Worm (Caenorhabditis elegans) whole organism, L4 larva: ENCODE measurements around the gene syx-6.

Experiments used
- D1046.2 ChIP-seq: fragments of 200-800 bp; sonication (Bioruptor generic); IDR thresholded peaks from 2 replicates; pipeline ENCODE4 v1.3.6; 2022; ENCODE audit warnings: missing genetic modification characterization, missing compliant biosample characterization
- F44E2.7 ChIP-seq: fragments of 200-800 bp; sonication (Bioruptor generic); IDR thresholded peaks from 2 replicates; pipeline ENCODE4 v2.1.2; 2022; ENCODE audit warnings: missing genetic modification characterization, missing compliant biosample characterization
- F49E8.2 ChIP-seq: sonication (generic microtip); optimal IDR thresholded peaks from 2 replicates; lab custom pipeline; 2016; ENCODE audit warnings: missing compliant biosample characterization, mild to moderate bottlenecking, missing genetic modification characterization, borderline replicate concordance
- T20F7.1 ChIP-seq: fragments of 200-800 bp; sonication (Bioruptor generic); optimal IDR thresholded peaks from 2 replicates; lab custom pipeline; 2018; ENCODE audit warnings: mild to moderate bottlenecking, missing genetic modification characterization, missing compliant biosample characterization
- T26A8.4 ChIP-seq: fragments of 200-800 bp; sonication (Bioruptor generic); IDR thresholded peaks from 2 replicates; pipeline ENCODE4 v1.3.6; 2022; ENCODE audit warnings: missing genetic modification characterization, missing compliant biosample characterization
- Y48G9A.11 ChIP-seq: fragments of 200-800 bp; sonication (Bioruptor generic); IDR thresholded peaks from 2 replicates; pipeline ENCODE4 v1.3.6; 2022; ENCODE audit warnings: missing genetic modification reagents, missing genetic modification characterization, missing compliant biosample characterization
- Y75B8A.6 ChIP-seq: fragments of 200-800 bp; sonication (Bioruptor generic); IDR thresholded peaks from 2 replicates; pipeline ENCODE4 v1.3.6; 2022; ENCODE audit warnings: missing genetic modification reagents, missing genetic modification characterization, missing compliant biosample characterization
- ZK337.2 ChIP-seq: fragments of 200-800 bp; sonication (Bioruptor generic); IDR thresholded peaks from 2 replicates; pipeline ENCODE4 v1.3.6; 2022; ENCODE audit warnings: missing genetic modification reagents, missing genetic modification characterization, missing compliant biosample characterization
- aha-1 ChIP-seq: fragments of 150-350 bp; peaks from one replicate; lab custom pipeline; 2014; ENCODE audit warnings: missing biosample characterization, missing genetic modification characterization
- arid-1 ChIP-seq: fragments of 200-800 bp; sonication (Bioruptor generic); conservative IDR thresholded peaks from 2 replicates; pipeline ENCODE4 v1.3.6; 2022; ENCODE audit warnings: missing genetic modification reagents, missing genetic modification characterization, missing compliant biosample characterization
- ceh-32 ChIP-seq: sonication (generic microtip); optimal IDR thresholded peaks from 2 replicates; lab custom pipeline; 2016; ENCODE audit warnings: mild to moderate bottlenecking, missing genetic modification characterization, missing compliant biosample characterization; ENCODE audit not compliant: poor library complexity
- daf-16 ChIP-seq, 3 experiments: sonication (generic microtip); optimal IDR thresholded peaks; 2 replicates each; lab custom pipeline; 2016 to 2017; ENCODE audit warnings: missing genetic modification characterization in 3 of 3, missing genetic modification reagents in 3 of 3, mild to moderate bottlenecking in 2 of 3, missing compliant biosample characterization in 2 of 3, missing biosample characterization in 1 of 3, moderate library complexity in 1 of 3
- daf-19 ChIP-seq: fragments of 200-800 bp; sonication (Bioruptor generic); conservative IDR thresholded peaks from 2 replicates; pipeline ENCODE4 v1.3.6; 2022; ENCODE audit warnings: missing genetic modification characterization, missing compliant biosample characterization
- dmd-8 ChIP-seq: fragments of 200-800 bp; sonication (Bioruptor generic); IDR thresholded peaks from 2 replicates; pipeline ENCODE4 v1.3.6; 2022; ENCODE audit warnings: missing genetic modification characterization, missing compliant biosample characterization
- dmd-9 ChIP-seq: fragments of 200-800 bp; sonication (Bioruptor generic); IDR thresholded peaks from 2 replicates; pipeline ENCODE4 v1.3.6; 2022; ENCODE audit warnings: missing genetic modification reagents, missing genetic modification characterization, missing compliant biosample characterization
- dpl-1 ChIP-seq: fragments of 150-350 bp; optimal IDR thresholded peaks from 2 replicates; lab custom pipeline; 2014; ENCODE audit warnings: missing biosample characterization, missing genetic modification reagents, missing genetic modification characterization
- egl-27 ChIP-seq: sonication (generic microtip); optimal IDR thresholded peaks from 3 replicates; lab custom pipeline; 2017; ENCODE audit warnings: missing biosample characterization, missing genetic modification reagents, missing genetic modification characterization
- egl-43 ChIP-seq: fragments of 200-800 bp; sonication (Bioruptor generic); IDR thresholded peaks from 2 replicates; pipeline ENCODE4 v1.3.6; 2022; ENCODE audit warnings: missing genetic modification reagents, missing genetic modification characterization, missing compliant biosample characterization
- fos-1 ChIP-seq: fragments of 150-350 bp; optimal IDR thresholded peaks from 2 replicates; lab custom pipeline; 2014; ENCODE audit warnings: missing biosample characterization, missing genetic modification characterization
- lim-7 ChIP-seq: fragments of 200-800 bp; sonication (Bioruptor generic); IDR thresholded peaks from 2 replicates; pipeline ENCODE4 v1.3.6; 2022; ENCODE audit warnings: missing genetic modification characterization, missing compliant biosample characterization
- lin-1 ChIP-seq: fragments of 200-800 bp; sonication (Bioruptor generic); IDR thresholded peaks from 2 replicates; pipeline ENCODE4 v1.3.6; 2022; ENCODE audit warnings: missing genetic modification reagents, missing genetic modification characterization, missing compliant biosample characterization
- lin-13 ChIP-seq: fragments of 150-350 bp; optimal IDR thresholded peaks from 2 replicates; lab custom pipeline; 2014; ENCODE audit warnings: missing biosample characterization, missing genetic modification reagents, missing genetic modification characterization
- lin-29 ChIP-seq: fragments of 200-800 bp; sonication (Bioruptor generic); IDR thresholded peaks from 2 replicates; pipeline ENCODE4 v1.3.6; 2022; ENCODE audit warnings: missing genetic modification reagents, missing genetic modification characterization, missing compliant biosample characterization
- lin-38 ChIP-seq: fragments of 200-800 bp; sonication (Bioruptor generic); IDR thresholded peaks from 2 replicates; pipeline ENCODE4 v1.3.6; 2022; ENCODE audit warnings: missing genetic modification reagents, missing genetic modification characterization, missing compliant biosample characterization
- lin-39 ChIP-seq: fragments of 150-350 bp; optimal IDR thresholded peaks from 2 replicates; lab custom pipeline; 2014; ENCODE audit warnings: missing biosample characterization, missing genetic modification reagents, missing genetic modification characterization
- madf-9 ChIP-seq: fragments of 200-800 bp; sonication (Bioruptor generic); conservative IDR thresholded peaks from 2 replicates; pipeline ENCODE4 v1.3.6; 2022; ENCODE audit warnings: missing genetic modification reagents, missing genetic modification characterization, missing compliant biosample characterization
- mes-2 ChIP-seq: sonication (generic microtip); optimal IDR thresholded peaks from 2 replicates; lab custom pipeline; 2016; ENCODE audit warnings: missing genotype, mild to moderate bottlenecking, missing genetic modification characterization, missing compliant biosample characterization; ENCODE audit not compliant: poor library complexity, severe bottlenecking
- mxl-2 ChIP-seq: fragments of 200-800 bp; sonication (Bioruptor generic); conservative IDR thresholded peaks from 2 replicates; pipeline ENCODE4 v1.3.6; 2022; ENCODE audit warnings: missing genetic modification reagents, missing genetic modification characterization, missing compliant biosample characterization
- nhr-102 ChIP-seq: sonication (generic microtip); optimal IDR thresholded peaks from 2 replicates; lab custom pipeline; 2016; ENCODE audit warnings: mild to moderate bottlenecking, missing genetic modification characterization, moderate library complexity, missing compliant biosample characterization
- nhr-25 ChIP-seq: sonication (generic microtip); optimal IDR thresholded peaks from 2 replicates; lab custom pipeline; 2017; ENCODE audit warnings: missing genetic modification characterization, mild to moderate bottlenecking, missing compliant biosample characterization, antibody characterized with exemption, moderate library complexity, borderline replicate concordance; ENCODE audit not compliant: insufficient read depth
- nhr-28 ChIP-seq: fragments of 150-350 bp; optimal IDR thresholded peaks from 2 replicates; lab custom pipeline; 2014; ENCODE audit warnings: missing biosample characterization, missing genetic modification characterization
- nhr-48 ChIP-seq: sonication (generic microtip); optimal IDR thresholded peaks from 2 replicates; lab custom pipeline; 2016; ENCODE audit warnings: mild to moderate bottlenecking, missing genetic modification characterization, missing compliant biosample characterization
- pha-4 ChIP-seq, 2 experiments: fragments of 150-350 bp in 1 of 2; fragments of 200-800 bp in 1 of 2; sonication (Bioruptor generic) in 1 of 2; IDR thresholded peaks in 1 of 2; optimal IDR thresholded peaks in 1 of 2; 2 replicates each; pipeline versions ENCODE4 v1.3.6 to Lab custom; 2014 to 2022; ENCODE audit warnings: missing genetic modification characterization in 2 of 2, missing genetic modification reagents in 2 of 2, missing biosample characterization in 1 of 2, missing compliant biosample characterization in 1 of 2
- php-3 ChIP-seq: fragments of 200-800 bp; sonication (Bioruptor generic); IDR thresholded peaks from 2 replicates; pipeline ENCODE4 v1.3.6; 2022; ENCODE audit warnings: missing genetic modification reagents, missing genetic modification characterization, missing compliant biosample characterization
- pqm-1 ChIP-seq: sonication (generic microtip); optimal IDR thresholded peaks from 2 replicates; lab custom pipeline; 2017; ENCODE audit warnings: missing biosample characterization, missing genetic modification characterization
- rbr-2 ChIP-seq: sonication (generic microtip); optimal IDR thresholded peaks from 2 replicates; lab custom pipeline; 2016; ENCODE audit warnings: missing genotype, missing genetic modification characterization, missing compliant biosample characterization
- sdz-12 ChIP-seq: fragments of 200-800 bp; sonication (Bioruptor generic); optimal IDR thresholded peaks from 2 replicates; lab custom pipeline; 2018; ENCODE audit warnings: mild to moderate bottlenecking, missing genetic modification characterization, missing compliant biosample characterization
- spr-3 ChIP-seq: fragments of 200-800 bp; sonication (Bioruptor generic); optimal IDR thresholded peaks from 2 replicates; lab custom pipeline; 2018; ENCODE audit warnings: mild to moderate bottlenecking, missing genetic modification characterization, missing compliant biosample characterization
- tra-1 ChIP-seq: fragments of 200-800 bp; sonication (Bioruptor generic); IDR thresholded peaks from 2 replicates; pipeline ENCODE4 v1.3.6; 2022; ENCODE audit warnings: missing genetic modification reagents, missing genetic modification characterization, missing compliant biosample characterization
- unc-130 ChIP-seq: sonication (generic microtip); optimal IDR thresholded peaks from 2 replicates; lab custom pipeline; 2016; ENCODE audit warnings: missing genetic modification reagents, missing genetic modification characterization, missing compliant biosample characterization
- zfp-3 ChIP-seq: fragments of 200-800 bp; sonication (Bioruptor generic); conservative IDR thresholded peaks from 2 replicates; pipeline ENCODE4 v1.3.6; 2022; ENCODE audit warnings: missing genetic modification reagents, missing genetic modification characterization, missing compliant biosample characterization
- zip-2 ChIP-seq: fragments of 150-350 bp; optimal IDR thresholded peaks from 2 replicates; lab custom pipeline; 2014; ENCODE audit warnings: missing biosample characterization, missing genetic modification characterization

The syx-6 gene

DNA sequence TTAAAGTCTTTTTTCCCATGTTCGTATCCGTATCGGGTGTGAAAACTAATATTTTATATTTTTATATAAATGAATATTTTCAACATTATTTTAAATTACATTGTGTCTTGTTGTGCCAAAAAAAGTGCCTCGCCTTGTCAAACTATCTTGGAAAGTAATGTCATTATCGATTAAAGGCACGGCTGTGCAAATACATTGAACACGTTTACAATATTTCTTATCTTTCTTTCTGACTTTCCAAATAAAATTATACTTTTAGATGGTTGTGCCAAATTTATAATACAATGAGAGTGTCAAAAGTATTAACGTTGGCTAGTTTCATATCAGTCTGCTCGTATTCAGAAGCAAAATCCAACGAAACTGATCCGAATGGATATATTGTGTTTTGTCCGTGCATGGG, 1.2 kb downstream of the syx-6 start, which contains the start of gene pfut-1:
pfut-1 (plus strand) TSS at position 258 of the 400 bp plus-strand sequence.
- no peak for TF ChIP-seq dmd-9
- TF ChIP-seq aha-1, result no peak
- TF ChIP-seq egl-43, result no peak
- TF ChIP-seq tra-1 (GFP tag; lab: Robert Waterston, UW), result no peak
- no peak for TF ChIP-seq lin-29 (GFP tag; lab: Robert Waterston, UW)
- TF ChIP-seq rbr-2, result no peak
- no peak for TF ChIP-seq pha-4 (GFP tag; IDR thresholded peaks at IDR 0.05; lab: Robert Waterston, UW)
- no peak for TF ChIP-seq pha-4 (tag; optimal IDR thresholded peaks at IDR 0.05; lab: Kevin White, UChicago)
- no peak for TF ChIP-seq sdz-12 (GFP tag; lab: Kevin White, UChicago)
- TF ChIP-seq nhr-28 (tag; lab: Kevin White, UChicago), result peak; percentile 28
- no peak for TF ChIP-seq mxl-2 (GFP tag; lab: Robert Waterston, UW)
- peak; percentile 22 for TF ChIP-seq T20F7.1 (GFP tag; lab: Kevin White, UChicago)
- TF ChIP-seq ceh-32 (tag; lab: Kevin White, UChicago), result no peak
- TF ChIP-seq ZK337.2 (GFP tag; lab: Robert Waterston, UW), result no peak
- no peak for TF ChIP-seq php-3 (GFP tag; lab: Robert Waterston, UW)
- no peak for TF ChIP-seq nhr-102 (tag; lab: Kevin White, UChicago)
- no peak for TF ChIP-seq lin-13 (GFP tag; lab: Kevin White, UChicago)
- no peak for TF ChIP-seq daf-16 (GFP tag; optimal IDR thresholded peaks at IDR 0.05; lab: Kevin White, UChicago)
- peak; percentile 61 for TF ChIP-seq daf-16 (tag; optimal IDR thresholded peaks at IDR 0.05; lab: Kevin White, UChicago)
- no peak for TF ChIP-seq Y75B8A.6 (GFP tag; lab: Robert Waterston, UW)
- peak; percentile 19 for TF ChIP-seq pqm-1
- no peak for TF ChIP-seq lin-39 (tag; lab: Kevin White, UChicago)
- TF ChIP-seq lim-7 (GFP tag; lab: Robert Waterston, UW), result no peak
- no peak for TF ChIP-seq nhr-25 (tag; lab: Kevin White, UChicago)
- no peak for TF ChIP-seq D1046.2
- TF ChIP-seq fos-1, result no peak
- no peak for TF ChIP-seq mes-2 (tag; lab: Kevin White, UChicago)
- TF ChIP-seq daf-19 (GFP tag; lab: Robert Waterston, UW), result no peak
- no peak for TF ChIP-seq madf-9 (GFP tag; lab: Robert Waterston, UW)
- no peak for TF ChIP-seq unc-130
- no peak for TF ChIP-seq lin-38
- no peak for TF ChIP-seq F49E8.2 (tag; lab: Kevin White, UChicago)
- TF ChIP-seq nhr-48, result no peak
- no peak for TF ChIP-seq zip-2 (tag; lab: Kevin White, UChicago)
- TF ChIP-seq lin-1 (GFP tag; lab: Robert Waterston, UW), result no peak
- no peak for TF ChIP-seq zfp-3 (GFP tag; lab: Robert Waterston, UW)
- no peak for TF ChIP-seq Y48G9A.11 (GFP tag; lab: Robert Waterston, UW)
- no peak for TF ChIP-seq spr-3 (GFP tag; lab: Kevin White, UChicago)

DNA sequence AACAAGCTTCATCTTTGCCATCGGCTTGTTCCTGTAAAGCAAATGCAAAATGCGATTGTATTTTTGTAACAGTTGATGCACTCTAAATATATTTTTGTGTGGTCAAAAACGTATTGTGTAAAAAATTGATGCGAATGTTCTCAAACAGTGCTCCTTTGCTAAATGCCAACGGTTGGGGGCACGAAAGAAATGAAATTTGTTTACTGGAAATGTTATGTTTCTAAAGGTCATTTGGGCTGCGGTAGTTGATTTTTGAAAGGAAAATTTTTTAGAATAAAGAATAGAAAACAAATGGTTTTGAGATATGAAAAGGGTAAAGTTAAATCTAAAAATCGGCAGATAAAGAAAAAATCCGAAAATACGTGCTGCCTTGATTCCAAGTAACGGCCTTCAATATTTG, 6.1 kb downstream of the syx-6 start, which contains the start of gene C15C7.6:
C15C7.6 (minus strand) TSS at position 101 of the 400 bp plus-strand sequence.
- no peak for TF ChIP-seq lin-29 (GFP tag; lab: Robert Waterston, UW)
- no peak for TF ChIP-seq nhr-48
- TF ChIP-seq Y48G9A.11 (GFP tag; lab: Robert Waterston, UW), result no peak
- no peak for TF ChIP-seq pha-4 (GFP tag; IDR thresholded peaks at IDR 0.05; lab: Robert Waterston, UW)
- TF ChIP-seq pha-4 (tag; optimal IDR thresholded peaks at IDR 0.05; lab: Kevin White, UChicago), result no peak
- TF ChIP-seq F44E2.7, result no peak
- no peak for TF ChIP-seq T26A8.4 (GFP tag; lab: Robert Waterston, UW)
- no peak for TF ChIP-seq lim-7 (GFP tag; lab: Robert Waterston, UW)
- no peak for TF ChIP-seq dmd-8
- TF ChIP-seq arid-1, result no peak
- TF ChIP-seq dpl-1 (GFP tag; lab: Kevin White, UChicago), result no peak
- TF ChIP-seq egl-27 (tag; lab: Kevin White, UChicago), result no peak
